Worm (Caenorhabditis elegans) whole organism, L2 larva: ENCODE measurements around the gene Y54H5A.2.

ENCODE experiments used
- R02D3.7 ChIP-seq: fragments of 150-350 bp; optimal IDR thresholded peaks from 2 replicates; lab custom pipeline; 2014; ENCODE audit warnings: missing biosample characterization, missing genetic modification characterization
- ama-1 ChIP-seq: fragments of 150-350 bp; optimal IDR thresholded peaks from 2 replicates; lab custom pipeline; 2018; ENCODE audit warnings: inconsistent platforms
- ceh-82 ChIP-seq: fragments of 150-350 bp; optimal IDR thresholded peaks from 2 replicates; lab custom pipeline; 2014; ENCODE audit warnings: missing biosample characterization, missing genetic modification characterization
- crh-2 ChIP-seq: sonication (generic microtip); optimal IDR thresholded peaks from 2 replicates; lab custom pipeline; 2017; ENCODE audit warnings: missing biosample characterization, missing genetic modification characterization
- fos-1 ChIP-seq: fragments of 150-350 bp; optimal IDR thresholded peaks from 2 replicates; lab custom pipeline; 2014; ENCODE audit warnings: missing biosample characterization, missing genetic modification characterization
- gmeb-1 ChIP-seq: fragments of 150-350 bp; optimal IDR thresholded peaks from 2 replicates; lab custom pipeline; 2014; ENCODE audit warnings: missing biosample characterization, missing genetic modification characterization
- lin-11 ChIP-seq: fragments of 150-350 bp; sonication (generic microtip); optimal IDR thresholded peaks from 2 replicates; lab custom pipeline; 2014; ENCODE audit warnings: missing biosample characterization, missing genetic modification characterization, inconsistent platforms, mixed read lengths
- lin-39 ChIP-seq: fragments of 150-350 bp; optimal IDR thresholded peaks from 2 replicates; lab custom pipeline; 2014; ENCODE audit warnings: missing biosample characterization, missing genetic modification reagents, missing genetic modification characterization
- mdl-1 ChIP-seq, 2 experiments: fragments of 150-350 bp in 1 of 2; sonication (generic microtip) in 1 of 2; optimal IDR thresholded peaks; 2 replicates each; lab custom pipeline; 2017; ENCODE audit warnings: missing biosample characterization in 2 of 2, missing genetic modification characterization in 2 of 2
- nhr-12 ChIP-seq: fragments of 150-350 bp; optimal IDR thresholded peaks from 2 replicates; lab custom pipeline; 2014; ENCODE audit warnings: missing biosample characterization, missing genetic modification characterization
- nhr-21 ChIP-seq: fragments of 150-350 bp; optimal IDR thresholded peaks from 2 replicates; lab custom pipeline; 2014; ENCODE audit warnings: missing biosample characterization, missing genetic modification characterization
- nhr-77 ChIP-seq: fragments of 150-350 bp; optimal IDR thresholded peaks from 2 replicates; lab custom pipeline; 2014; ENCODE audit warnings: missing biosample characterization, missing genetic modification characterization
- skn-1 ChIP-seq: sonication (generic microtip); optimal IDR thresholded peaks from 2 replicates; lab custom pipeline; 2017; ENCODE audit warnings: missing biosample characterization, missing genetic modification characterization
- snpc-4 ChIP-seq: fragments of 150-350 bp; optimal IDR thresholded peaks from 2 replicates; lab custom pipeline; 2014; ENCODE audit warnings: missing biosample characterization, missing genetic modification characterization

ce11 chrIII:5125759-5126158 lies 23.6 kb downstream of the Y54H5A.2 start:
- TF ChIP-seq mdl-1 (tag; optimal IDR thresholded peaks at IDR 0.05; lab: Kevin White, UChicago) = no peak
- TF ChIP-seq crh-2 (tag; lab: Kevin White, UChicago) = no peak
- TF ChIP-seq skn-1 (tag; lab: Kevin White, UChicago) = no peak
- no peak for TF ChIP-seq R02D3.7 (tag; lab: Kevin White, UChicago)
- TF ChIP-seq ama-1 (lab: Kevin White, UChicago) = no peak
- TF ChIP-seq snpc-4 (tag; lab: Kevin White, UChicago) = no peak
- TF ChIP-seq lin-11 (tag; lab: Kevin White, UChicago) = no peak
- no peak for TF ChIP-seq nhr-21 (tag; lab: Kevin White, UChicago)
- no peak for TF ChIP-seq fos-1 (tag; lab: Kevin White, UChicago)
- no peak for TF ChIP-seq ceh-82 (tag; lab: Kevin White, UChicago)
- TF ChIP-seq lin-39 (tag; lab: Kevin White, UChicago) = no peak
- no peak for TF ChIP-seq nhr-12 (tag; lab: Kevin White, UChicago)
- no peak for TF ChIP-seq gmeb-1 (tag; lab: Kevin White, UChicago)
- TF ChIP-seq nhr-77 = no peak
